Worm (Caenorhabditis elegans) whole organism, late embryonic: ENCODE data around the gene vnut-1.
A peak's percentile ranks its signal among the peaks of the same experiment; 100 is the strongest.

ENCODE experiments used
- C08G9.2 ChIP-seq: sonication (generic microtip); optimal IDR thresholded peaks from 2 replicates; lab custom pipeline; 2016; ENCODE audit warnings: mild to moderate bottlenecking, missing genetic modification characterization, moderate library complexity, missing compliant biosample characterization
- C38D4.7 ChIP-seq: fragments of 200-800 bp; sonication (Bioruptor generic); optimal IDR thresholded peaks from 2 replicates; lab custom pipeline; 2018; ENCODE audit warnings: mild to moderate bottlenecking, missing genetic modification characterization, moderate library complexity, missing compliant biosample characterization
- F13H6.1 ChIP-seq: sonication (generic microtip); optimal IDR thresholded peaks from 2 replicates; lab custom pipeline; 2016; ENCODE audit warnings: missing genetic modification characterization, missing compliant biosample characterization
- T23F11.4 ChIP-seq: fragments of 200-800 bp; sonication (Bioruptor generic); optimal IDR thresholded peaks from 2 replicates; lab custom pipeline; 2018; ENCODE audit warnings: mild to moderate bottlenecking, missing genetic modification characterization, missing compliant biosample characterization
- Y22D7AL.16 ChIP-seq: sonication (generic microtip); optimal IDR thresholded peaks from 2 replicates; lab custom pipeline; 2016; ENCODE audit warnings: missing genetic modification characterization, missing compliant biosample characterization
- ama-1 ChIP-seq: fragments of 150-350 bp; optimal IDR thresholded peaks from 2 replicates; lab custom pipeline; 2014
- ceh-14 ChIP-seq: sonication (generic microtip); optimal IDR thresholded peaks from 2 replicates; lab custom pipeline; 2016; ENCODE audit warnings: missing genotype, missing genetic modification characterization, missing compliant biosample characterization
- ceh-18 ChIP-seq: sonication (generic microtip); optimal IDR thresholded peaks from 2 replicates; lab custom pipeline; 2016; ENCODE audit warnings: missing genetic modification characterization, missing compliant biosample characterization
- ceh-19 ChIP-seq: fragments of 200-800 bp; sonication (Bioruptor generic); optimal IDR thresholded peaks from 2 replicates; lab custom pipeline; 2018; ENCODE audit warnings: mild to moderate bottlenecking, missing genetic modification characterization, missing compliant biosample characterization
- ceh-2 ChIP-seq: sonication (generic microtip); optimal IDR thresholded peaks from 2 replicates; lab custom pipeline; 2016; ENCODE audit warnings: missing genotype, missing genetic modification characterization, missing compliant biosample characterization
- ceh-22 ChIP-seq: sonication (generic microtip); optimal IDR thresholded peaks from 2 replicates; lab custom pipeline; 2017; ENCODE audit warnings: missing biosample characterization, missing genetic modification characterization
- ceh-30 ChIP-seq: fragments of 150-350 bp; optimal IDR thresholded peaks from 2 replicates; lab custom pipeline; 2014; ENCODE audit warnings: missing biosample characterization, missing genetic modification characterization
- ceh-34 ChIP-seq: sonication (generic microtip); optimal IDR thresholded peaks from 2 replicates; lab custom pipeline; 2016; ENCODE audit warnings: mild to moderate bottlenecking, missing genetic modification characterization, missing compliant biosample characterization
- ceh-45 ChIP-seq: fragments of 200-800 bp; sonication (Bioruptor generic); IDR thresholded peaks from 2 replicates; pipeline ENCODE4 v1.3.6; 2022; ENCODE audit warnings: missing genetic modification reagents, missing genetic modification characterization, missing compliant biosample characterization
- ceh-6 ChIP-seq: fragments of 200-800 bp; sonication (Bioruptor generic); optimal IDR thresholded peaks from 2 replicates; lab custom pipeline; 2018; ENCODE audit warnings: mild to moderate bottlenecking, missing genetic modification characterization, missing compliant biosample characterization
- ceh-9 ChIP-seq: sonication (generic microtip); optimal IDR thresholded peaks from 2 replicates; lab custom pipeline; 2016; ENCODE audit warnings: mild to moderate bottlenecking, missing genetic modification characterization, inconsistent platforms, missing compliant biosample characterization
- dmd-4 ChIP-seq: sonication (generic microtip); optimal IDR thresholded peaks from 2 replicates; lab custom pipeline; 2016; ENCODE audit warnings: borderline replicate concordance, missing genetic modification characterization, missing compliant biosample characterization
- elt-2 ChIP-seq: sonication (generic microtip); optimal IDR thresholded peaks from 2 replicates; lab custom pipeline; 2016; ENCODE audit warnings: missing genetic modification reagents, missing genetic modification characterization, missing compliant biosample characterization
- ets-4 ChIP-seq: sonication (generic microtip); optimal IDR thresholded peaks from 2 replicates; lab custom pipeline; 2016; ENCODE audit warnings: missing genetic modification characterization, missing compliant biosample characterization
- eyg-1 ChIP-seq: sonication (generic microtip); optimal IDR thresholded peaks from 2 replicates; lab custom pipeline; 2016; ENCODE audit warnings: missing genotype, missing genetic modification characterization, missing compliant biosample characterization
- fax-1 ChIP-seq: sonication (generic microtip); optimal IDR thresholded peaks from 2 replicates; lab custom pipeline; 2016; ENCODE audit warnings: missing genotype, missing genetic modification characterization, missing compliant biosample characterization
- gmeb-2 ChIP-seq: sonication (generic microtip); optimal IDR thresholded peaks from 2 replicates; lab custom pipeline; 2016; ENCODE audit warnings: missing genetic modification characterization, inconsistent platforms, missing compliant biosample characterization
- hlh-6 ChIP-seq: sonication (generic microtip); optimal IDR thresholded peaks from 2 replicates; lab custom pipeline; 2016; ENCODE audit warnings: missing genotype, missing genetic modification characterization, missing compliant biosample characterization
- hlh-8 ChIP-seq: sonication (generic microtip); optimal IDR thresholded peaks from 2 replicates; lab custom pipeline; 2016; ENCODE audit warnings: missing genotype, missing genetic modification characterization, missing compliant biosample characterization
- lim-6 ChIP-seq: sonication (generic microtip); optimal IDR thresholded peaks from 2 replicates; lab custom pipeline; 2016; ENCODE audit warnings: missing genetic modification characterization, missing compliant biosample characterization
- lin-11 ChIP-seq: fragments of 200-800 bp; sonication (Bioruptor generic); optimal IDR thresholded peaks from 2 replicates; lab custom pipeline; 2018; ENCODE audit warnings: mild to moderate bottlenecking, missing genetic modification characterization, missing compliant biosample characterization
- madf-2 ChIP-seq: sonication (generic microtip); optimal IDR thresholded peaks from 2 replicates; lab custom pipeline; 2017; ENCODE audit warnings: missing genetic modification characterization, missing compliant biosample characterization
- mec-3 ChIP-seq: sonication (generic microtip); optimal IDR thresholded peaks from 2 replicates; lab custom pipeline; 2016; ENCODE audit warnings: borderline replicate concordance, missing genetic modification characterization, missing compliant biosample characterization
- nhr-11 ChIP-seq: fragments of 150-350 bp; optimal IDR thresholded peaks from 2 replicates; lab custom pipeline; 2014; ENCODE audit warnings: missing biosample characterization, missing genetic modification characterization
- nhr-232 ChIP-seq: sonication (generic microtip); optimal IDR thresholded peaks from 2 replicates; lab custom pipeline; 2016; ENCODE audit warnings: missing genetic modification characterization, missing compliant biosample characterization
- pag-3 ChIP-seq: sonication (generic microtip); optimal IDR thresholded peaks from 2 replicates; lab custom pipeline; 2016; ENCODE audit warnings: missing compliant biosample characterization, missing genetic modification characterization, borderline replicate concordance
- pha-4 ChIP-seq: fragments of 150-350 bp; optimal IDR thresholded peaks from 2 replicates; lab custom pipeline; 2018; ENCODE audit warnings: missing biosample characterization, missing genetic modification reagents, missing genetic modification characterization
- pqm-1 ChIP-seq: sonication (generic microtip); optimal IDR thresholded peaks from 2 replicates; lab custom pipeline; 2016; ENCODE audit warnings: missing genetic modification characterization, missing compliant biosample characterization
- pros-1 ChIP-seq: fragments of 150-350 bp; optimal IDR thresholded peaks from 2 replicates; lab custom pipeline; 2014; ENCODE audit warnings: missing biosample characterization, missing genetic modification reagents, missing genetic modification characterization
- ref-2 ChIP-seq: sonication (generic microtip); optimal IDR thresholded peaks from 2 replicates; lab custom pipeline; 2016; ENCODE audit warnings: missing genetic modification characterization, missing compliant biosample characterization
- sox-2 ChIP-seq: fragments of 200-800 bp; sonication (Bioruptor generic); IDR thresholded peaks from 2 replicates; pipeline ENCODE4 v1.3.6; 2022; ENCODE audit warnings: missing genetic modification reagents, missing genetic modification characterization, missing compliant biosample characterization
- sox-4 ChIP-seq: sonication (generic microtip); optimal IDR thresholded peaks from 2 replicates; lab custom pipeline; 2017; ENCODE audit warnings: mild to moderate bottlenecking, missing genetic modification characterization, inconsistent platforms, missing compliant biosample characterization
- syd-9 ChIP-seq: sonication (generic microtip); optimal IDR thresholded peaks from 2 replicates; lab custom pipeline; 2016; ENCODE audit warnings: mild to moderate bottlenecking, missing genetic modification characterization, moderate library complexity, missing compliant biosample characterization
- ttx-3 ChIP-seq: sonication (generic microtip); optimal IDR thresholded peaks from 2 replicates; lab custom pipeline; 2016; ENCODE audit warnings: missing genetic modification reagents, missing genetic modification characterization, missing compliant biosample characterization
- unc-3 ChIP-seq, 2 experiments: fragments of 200-800 bp in 1 of 2; sonication (Bioruptor generic) in 1 of 2; sonication (generic microtip) in 1 of 2; conservative IDR thresholded peaks in 1 of 2; optimal IDR thresholded peaks in 1 of 2; 2 replicates each; pipeline versions ENCODE4 v1.3.6 to Lab custom; 2016 to 2022; ENCODE audit warnings: missing compliant biosample characterization in 2 of 2, missing genetic modification characterization in 2 of 2, missing genetic modification reagents in 1 of 2
- unc-86 ChIP-seq: sonication (generic microtip); optimal IDR thresholded peaks from 2 replicates; lab custom pipeline; 2016; ENCODE audit warnings: missing genetic modification characterization, missing compliant biosample characterization
- zip-5 ChIP-seq: sonication (generic microtip); optimal IDR thresholded peaks from 2 replicates; lab custom pipeline; 2016; ENCODE audit warnings: missing genetic modification characterization, missing compliant biosample characterization
- ztf-16 ChIP-seq: sonication (generic microtip); optimal IDR thresholded peaks from 2 replicates; lab custom pipeline; 2017; ENCODE audit warnings: missing genetic modification characterization, missing compliant biosample characterization

Gene vnut-1

ce11 chrII:14496809-14497208 is 7.2 kb downstream of the vnut-1 start (continued):
- TF ChIP-seq ceh-6 (GFP tag; lab: Kevin White, UChicago) (peak; percentile 92), nhr-11 (tag; lab: Kevin White, UChicago) (no peak), C08G9.2 (tag; lab: Kevin White, UChicago) (peak; percentile 83), lin-11 (tag; lab: Kevin White, UChicago) (peak; percentile 80), zip-5 (tag; lab: Kevin White, UChicago) (peak; percentile 68), unc-86 (tag; lab: Kevin White, UChicago) (peak; percentile 72), F13H6.1 (peak; percentile 73), pag-3 (tag; lab: Kevin White, UChicago) (peak; percentile 4), mec-3 (tag; lab: Kevin White, UChicago) (peak; percentile 5), T23F11.4 (GFP tag; lab: Kevin White, UChicago) (peak; percentile 74), ceh-9 (tag; lab: Kevin White, UChicago) (peak; percentile 43), eyg-1 (tag; lab: Kevin White, UChicago) (peak; percentile 83), ceh-22 (tag; lab: Kevin White, UChicago) (peak; percentile 35), ceh-45 (GFP tag; lab: Robert Waterston, UW) (no peak), sox-2 (GFP tag; lab: Robert Waterston, UW) (peak; percentile 79), ceh-30 (tag; lab: Kevin White, UChicago) (peak; percentile 73), ref-2 (peak; percentile 83), nhr-232 (tag; lab: Kevin White, UChicago) (peak; percentile 85), ceh-2 (tag; lab: Kevin White, UChicago) (peak; percentile 66), ama-1 (lab: Kevin White, UChicago) (no peak), ceh-34 (tag; lab: Kevin White, UChicago) (peak; percentile 86), pha-4 (tag; lab: Kevin White, UChicago) (no peak), sox-4 (tag; lab: Kevin White, UChicago) (peak; percentile 80), dmd-4 (tag; lab: Kevin White, UChicago) (peak; percentile 75), madf-2 (peak; percentile 86), syd-9 (tag; lab: Kevin White, UChicago) (peak; percentile 59), fax-1 (peak; percentile 68), ceh-18 (peak; percentile 83), Y22D7AL.16 (peak; percentile 71), pros-1 (tag; lab: Kevin White, UChicago) (peak; percentile 15), ceh-14 (tag; lab: Kevin White, UChicago) (peak; percentile 70), elt-2 (tag; lab: Kevin White, UChicago) (peak; percentile 93), unc-3 (GFP tag; conservative IDR thresholded peaks at IDR 0.05; lab: Robert Waterston, UW) (peak; percentile 78), unc-3 (tag; optimal IDR thresholded peaks at IDR 0.05; lab: Kevin White, UChicago) (peak; percentile 80), gmeb-2 (tag; lab: Kevin White, UChicago) (peak; percentile 86), ets-4 (tag; lab: Kevin White, UChicago) (peak; percentile 63), lim-6 (tag; lab: Kevin White, UChicago) (no peak), hlh-8 (tag; lab: Kevin White, UChicago) (peak; percentile 63), ceh-19 (GFP tag; lab: Kevin White, UChicago) (peak; percentile 82), hlh-6 (tag; lab: Kevin White, UChicago) (peak; percentile 91), ztf-16 (peak; percentile 94), C38D4.7 (GFP tag; lab: Kevin White, UChicago) (peak; percentile 82)
- TF ChIP-seq, all 69 proteins: peak for 60

- no peak for TF ChIP-seq ttx-3 (tag; lab: Kevin White, UChicago)
- TF ChIP-seq ceh-22 (tag; lab: Kevin White, UChicago) = no peak
- no peak for TF ChIP-seq pqm-1
These were observed 8.2 kb downstream of the vnut-1 start, which contains the start of gene dhs-8 for ce11 chrII:14497848-14498247. TSS of gene dhs-8 (plus strand) at chrII:14498026.
